Worm (Caenorhabditis elegans) whole organism, L3 larva: Measurements from ENCODE around the gene arrd-10.

Source experiments
- elt-3 ChIP-seq, 3 experiments: fragments of 150-350 bp in 1 of 3; sonication (generic microtip) in 2 of 3; optimal IDR thresholded peaks; 2 replicates in 2 of 3; 4 replicates in 1 of 3; lab custom pipeline; 2014 to 2017; ENCODE audit warnings: missing biosample characterization in 3 of 3, missing genetic modification characterization in 3 of 3
- lin-15B ChIP-seq: fragments of 150-350 bp; optimal IDR thresholded peaks from 2 replicates; lab custom pipeline; 2014; ENCODE audit warnings: missing biosample characterization, missing genetic modification characterization
- mdl-1 ChIP-seq: fragments of 150-350 bp; optimal IDR thresholded peaks from 2 replicates; lab custom pipeline; 2014; ENCODE audit warnings: missing biosample characterization, missing genetic modification characterization
- nhr-76 ChIP-seq: fragments of 150-350 bp; sonication (generic microtip); optimal IDR thresholded peaks from 5 replicates; lab custom pipeline; 2014; ENCODE audit warnings: missing biosample characterization, missing genetic modification characterization
- nhr-77 ChIP-seq: fragments of 150-350 bp; optimal IDR thresholded peaks from 2 replicates; lab custom pipeline; 2014; ENCODE audit warnings: missing biosample characterization, missing genetic modification characterization
- snpc-4 ChIP-seq: fragments of 150-350 bp; optimal IDR thresholded peaks from 2 replicates; lab custom pipeline; 2014; ENCODE audit warnings: missing biosample characterization, missing genetic modification characterization
- unc-39 ChIP-seq: sonication (generic microtip); optimal IDR thresholded peaks from 4 replicates; lab custom pipeline; 2017; ENCODE audit warnings: missing biosample characterization, missing genetic modification characterization

DNA sequence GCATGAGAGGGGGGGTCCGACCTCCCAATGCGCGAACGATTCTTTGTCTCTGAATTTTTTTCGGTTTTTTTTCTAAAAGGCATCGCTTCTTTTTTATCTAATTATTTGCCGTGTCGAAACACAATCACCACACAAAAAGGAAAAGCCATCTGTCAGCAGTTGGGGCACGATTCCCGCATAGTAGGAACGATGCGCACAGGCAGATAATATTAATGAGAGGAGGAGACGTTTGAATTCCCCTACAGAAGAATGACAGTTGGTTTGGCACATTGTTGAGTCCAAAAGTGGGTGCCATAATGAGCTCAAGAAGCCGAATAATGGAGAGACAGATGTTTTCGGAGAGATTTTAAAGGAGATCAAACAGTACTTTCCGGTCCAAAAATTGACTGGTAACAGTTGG, 44.8 kb downstream of the arrd-10 start:
- TF ChIP-seq mdl-1 (tag; lab: Kevin White, UChicago) = no peak
- TF ChIP-seq unc-39 (tag; lab: Kevin White, UChicago) = no peak
- TF ChIP-seq nhr-76 (tag; lab: Kevin White, UChicago) = no peak
- TF ChIP-seq elt-3 (tag; optimal IDR thresholded peaks at IDR 0.05; lab: Kevin White, UChicago) = no peak
- no peak for TF ChIP-seq snpc-4 (tag; lab: Kevin White, UChicago)
- no peak for TF ChIP-seq lin-15B (tag; lab: Kevin White, UChicago)
- no peak for TF ChIP-seq nhr-77
